Worm (Caenorhabditis elegans) whole organism, late embryonic: ENCODE results near the gene ssp-10.

Source experiments
- C08G9.2 ChIP-seq: sonication (generic microtip); optimal IDR thresholded peaks from 2 replicates; lab custom pipeline; 2016; ENCODE audit warnings: mild to moderate bottlenecking, missing genetic modification characterization, moderate library complexity, missing compliant biosample characterization
- K09A11.1 ChIP-seq: sonication (generic microtip); optimal IDR thresholded peaks from 2 replicates; lab custom pipeline; 2017; ENCODE audit warnings: antibody characterized with exemption, mild to moderate bottlenecking, missing genetic modification characterization, missing compliant biosample characterization; ENCODE audit not compliant: insufficient read depth
- ahr-1 ChIP-seq: sonication (generic microtip); optimal IDR thresholded peaks from 2 replicates; lab custom pipeline; 2016; ENCODE audit warnings: missing genetic modification characterization, missing compliant biosample characterization
- ceh-14 ChIP-seq: sonication (generic microtip); optimal IDR thresholded peaks from 2 replicates; lab custom pipeline; 2016; ENCODE audit warnings: missing genotype, missing genetic modification characterization, missing compliant biosample characterization
- ceh-22 ChIP-seq: sonication (generic microtip); optimal IDR thresholded peaks from 2 replicates; lab custom pipeline; 2017; ENCODE audit warnings: missing biosample characterization, missing genetic modification characterization
- ceh-24 ChIP-seq: sonication (generic microtip); optimal IDR thresholded peaks from 2 replicates; lab custom pipeline; 2016; ENCODE audit warnings: mild to moderate bottlenecking, missing genetic modification characterization, missing compliant biosample characterization
- ceh-31 ChIP-seq: sonication (generic microtip); optimal IDR thresholded peaks from 2 replicates; lab custom pipeline; 2016; ENCODE audit warnings: missing genetic modification characterization, missing compliant biosample characterization
- ceh-48 ChIP-seq: sonication (generic microtip); optimal IDR thresholded peaks from 2 replicates; lab custom pipeline; 2016; ENCODE audit warnings: missing genetic modification characterization, inconsistent platforms, missing compliant biosample characterization
- ceh-9 ChIP-seq: sonication (generic microtip); optimal IDR thresholded peaks from 2 replicates; lab custom pipeline; 2016; ENCODE audit warnings: mild to moderate bottlenecking, missing genetic modification characterization, inconsistent platforms, missing compliant biosample characterization
- dmd-4 ChIP-seq: sonication (generic microtip); optimal IDR thresholded peaks from 2 replicates; lab custom pipeline; 2016; ENCODE audit warnings: borderline replicate concordance, missing genetic modification characterization, missing compliant biosample characterization
- dve-1 ChIP-seq: sonication (generic microtip); optimal IDR thresholded peaks from 2 replicates; lab custom pipeline; 2017; ENCODE audit warnings: antibody characterized with exemption, mild to moderate bottlenecking, missing genetic modification characterization, missing compliant biosample characterization
- elt-2 ChIP-seq: sonication (generic microtip); optimal IDR thresholded peaks from 2 replicates; lab custom pipeline; 2016; ENCODE audit warnings: missing genetic modification reagents, missing genetic modification characterization, missing compliant biosample characterization
- ets-4 ChIP-seq: sonication (generic microtip); optimal IDR thresholded peaks from 2 replicates; lab custom pipeline; 2016; ENCODE audit warnings: missing genetic modification characterization, missing compliant biosample characterization
- eyg-1 ChIP-seq: sonication (generic microtip); optimal IDR thresholded peaks from 2 replicates; lab custom pipeline; 2016; ENCODE audit warnings: missing genotype, missing genetic modification characterization, missing compliant biosample characterization
- fkh-10 ChIP-seq: fragments of 150-350 bp; optimal IDR thresholded peaks from 2 replicates; lab custom pipeline; 2014; ENCODE audit warnings: missing biosample characterization, missing genetic modification reagents, missing genetic modification characterization
- hlh-13 ChIP-seq: fragments of 200-800 bp; sonication (Bioruptor generic); optimal IDR thresholded peaks from 2 replicates; lab custom pipeline; 2018; ENCODE audit warnings: mild to moderate bottlenecking, missing genetic modification characterization, missing compliant biosample characterization
- hlh-30 ChIP-seq: sonication (generic microtip); optimal IDR thresholded peaks from 2 replicates; lab custom pipeline; 2017; ENCODE audit warnings: antibody characterized with exemption, missing genetic modification characterization, missing compliant biosample characterization; ENCODE audit not compliant: insufficient read depth
- hlh-6 ChIP-seq: sonication (generic microtip); optimal IDR thresholded peaks from 2 replicates; lab custom pipeline; 2016; ENCODE audit warnings: missing genotype, missing genetic modification characterization, missing compliant biosample characterization
- hlh-8 ChIP-seq: sonication (generic microtip); optimal IDR thresholded peaks from 2 replicates; lab custom pipeline; 2016; ENCODE audit warnings: missing genotype, missing genetic modification characterization, missing compliant biosample characterization
- lin-11 ChIP-seq: fragments of 200-800 bp; sonication (Bioruptor generic); optimal IDR thresholded peaks from 2 replicates; lab custom pipeline; 2018; ENCODE audit warnings: mild to moderate bottlenecking, missing genetic modification characterization, missing compliant biosample characterization
- madf-2 ChIP-seq: sonication (generic microtip); optimal IDR thresholded peaks from 2 replicates; lab custom pipeline; 2017; ENCODE audit warnings: missing genetic modification characterization, missing compliant biosample characterization
- mec-3 ChIP-seq: sonication (generic microtip); optimal IDR thresholded peaks from 2 replicates; lab custom pipeline; 2016; ENCODE audit warnings: borderline replicate concordance, missing genetic modification characterization, missing compliant biosample characterization
- npax-4 ChIP-seq: sonication (generic microtip); optimal IDR thresholded peaks from 2 replicates; lab custom pipeline; 2016; ENCODE audit warnings: missing genetic modification characterization, missing compliant biosample characterization
- pag-3 ChIP-seq: sonication (generic microtip); optimal IDR thresholded peaks from 2 replicates; lab custom pipeline; 2016; ENCODE audit warnings: missing compliant biosample characterization, missing genetic modification characterization, borderline replicate concordance
- pat-9 ChIP-seq: fragments of 200-800 bp; sonication (Bioruptor generic); optimal IDR thresholded peaks from 2 replicates; lab custom pipeline; 2018; ENCODE audit warnings: mild to moderate bottlenecking, missing genetic modification characterization, moderate library complexity, missing compliant biosample characterization
- pax-1 ChIP-seq: fragments of 150-350 bp; optimal IDR thresholded peaks from 2 replicates; lab custom pipeline; 2014; ENCODE audit warnings: missing biosample characterization, missing genetic modification characterization
- pha-2 ChIP-seq: sonication (generic microtip); optimal IDR thresholded peaks from 2 replicates; lab custom pipeline; 2017; ENCODE audit warnings: mild to moderate bottlenecking, missing genetic modification characterization, missing compliant biosample characterization
- pqm-1 ChIP-seq: sonication (generic microtip); optimal IDR thresholded peaks from 2 replicates; lab custom pipeline; 2016; ENCODE audit warnings: missing genetic modification characterization, missing compliant biosample characterization
- rnt-1 ChIP-seq: sonication (generic microtip); optimal IDR thresholded peaks from 2 replicates; lab custom pipeline; 2016; ENCODE audit warnings: missing genetic modification characterization, missing compliant biosample characterization
- sdc-2 ChIP-seq: sonication (generic microtip); optimal IDR thresholded peaks from 2 replicates; lab custom pipeline; 2016; ENCODE audit warnings: missing genotype, missing genetic modification characterization, missing compliant biosample characterization
- sox-2 ChIP-seq: fragments of 200-800 bp; sonication (Bioruptor generic); IDR thresholded peaks from 2 replicates; pipeline ENCODE4 v1.3.6; 2022; ENCODE audit warnings: missing genetic modification reagents, missing genetic modification characterization, missing compliant biosample characterization
- sox-4 ChIP-seq: sonication (generic microtip); optimal IDR thresholded peaks from 2 replicates; lab custom pipeline; 2017; ENCODE audit warnings: mild to moderate bottlenecking, missing genetic modification characterization, inconsistent platforms, missing compliant biosample characterization
- syd-9 ChIP-seq: sonication (generic microtip); optimal IDR thresholded peaks from 2 replicates; lab custom pipeline; 2016; ENCODE audit warnings: mild to moderate bottlenecking, missing genetic modification characterization, moderate library complexity, missing compliant biosample characterization
- tbx-2 ChIP-seq: sonication (generic microtip); optimal IDR thresholded peaks from 2 replicates; lab custom pipeline; 2016; ENCODE audit warnings: missing genetic modification characterization, missing compliant biosample characterization
- tbx-7 ChIP-seq: sonication (generic microtip); optimal IDR thresholded peaks from 2 replicates; lab custom pipeline; 2016; ENCODE audit warnings: missing genotype, missing genetic modification characterization, missing compliant biosample characterization
- ztf-16 ChIP-seq: sonication (generic microtip); optimal IDR thresholded peaks from 2 replicates; lab custom pipeline; 2017; ENCODE audit warnings: missing genetic modification characterization, missing compliant biosample characterization

The ssp-10 gene

DNA sequence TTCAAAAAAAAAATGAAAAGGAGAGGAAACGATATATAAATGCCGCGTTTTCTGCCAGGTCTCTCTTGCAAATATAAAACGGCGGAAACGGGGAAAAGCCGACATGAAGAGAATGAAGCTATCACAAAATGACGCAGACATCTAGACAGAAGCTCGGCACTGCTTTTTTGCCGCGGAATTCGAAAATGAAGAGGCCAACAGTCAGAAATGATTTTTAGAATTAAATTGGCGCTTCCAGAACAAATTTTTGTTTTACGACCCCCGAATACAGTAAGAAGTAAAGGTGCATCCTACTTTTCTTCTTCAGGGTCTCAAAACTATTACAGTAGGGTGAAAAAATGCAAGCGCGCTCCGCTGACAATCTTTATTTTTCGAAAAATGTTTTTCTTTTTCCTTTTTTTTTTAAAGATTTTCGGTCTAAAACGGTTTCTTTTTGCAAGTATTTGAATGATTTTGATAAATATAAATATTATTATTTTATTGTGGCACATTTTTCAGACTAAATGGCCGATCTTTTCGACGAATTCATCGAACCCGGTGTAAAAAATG is 25.6 kb downstream of the ssp-10 start, which contains the start of gene mtr-4:
Gene mtr-4 (plus strand): TSS at position 499 of the 549 bp plus-strand sequence.
- TF ChIP-seq ahr-1, result no peak
- no peak for TF ChIP-seq tbx-7 (tag; lab: Kevin White, UChicago)
- no peak for TF ChIP-seq pax-1
- no peak for TF ChIP-seq ceh-9 (tag; lab: Kevin White, UChicago)
- TF ChIP-seq syd-9 (tag; lab: Kevin White, UChicago), result no peak

DNA sequence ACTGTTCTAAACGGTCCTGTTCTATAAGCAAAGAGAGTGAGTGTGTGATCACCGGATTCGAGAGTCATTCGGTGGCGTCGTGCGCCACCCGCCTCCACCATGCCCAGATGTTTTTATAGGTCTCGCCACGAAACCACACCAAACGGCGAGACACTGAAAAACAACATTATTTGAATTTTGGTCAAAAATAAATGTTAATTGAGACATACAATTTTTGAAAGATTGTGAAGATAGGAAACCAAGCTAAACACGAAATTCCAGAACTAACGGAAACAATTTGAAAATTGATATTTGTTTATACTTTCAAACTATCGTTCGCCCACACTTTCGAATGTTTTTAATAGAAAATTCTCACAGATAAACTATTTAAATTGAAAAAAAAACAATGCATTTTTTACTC is 26.4 kb downstream of the ssp-10 start, which contains the start of gene catp-6:
Gene catp-6 (minus strand): TSS at position 101 of the 400 bp plus-strand sequence.
- TF ChIP-seq pag-3 (tag; lab: Kevin White, UChicago) (no peak), sox-4 (tag; lab: Kevin White, UChicago) (no peak), C08G9.2 (tag; lab: Kevin White, UChicago) (no peak), pat-9 (no peak), ets-4 (tag; lab: Kevin White, UChicago) (no peak), dmd-4 (tag; lab: Kevin White, UChicago) (no peak), K09A11.1 (no peak), ceh-9 (tag; lab: Kevin White, UChicago) (no peak), hlh-8 (tag; lab: Kevin White, UChicago) (no peak), ceh-24 (tag; lab: Kevin White, UChicago) (no peak), eyg-1 (tag; lab: Kevin White, UChicago) (no peak), rnt-1 (tag; lab: Kevin White, UChicago) (no peak), fkh-10 (GFP tag; lab: Kevin White, UChicago) (no peak), pqm-1 (tag; lab: Kevin White, UChicago) (no peak)

DNA sequence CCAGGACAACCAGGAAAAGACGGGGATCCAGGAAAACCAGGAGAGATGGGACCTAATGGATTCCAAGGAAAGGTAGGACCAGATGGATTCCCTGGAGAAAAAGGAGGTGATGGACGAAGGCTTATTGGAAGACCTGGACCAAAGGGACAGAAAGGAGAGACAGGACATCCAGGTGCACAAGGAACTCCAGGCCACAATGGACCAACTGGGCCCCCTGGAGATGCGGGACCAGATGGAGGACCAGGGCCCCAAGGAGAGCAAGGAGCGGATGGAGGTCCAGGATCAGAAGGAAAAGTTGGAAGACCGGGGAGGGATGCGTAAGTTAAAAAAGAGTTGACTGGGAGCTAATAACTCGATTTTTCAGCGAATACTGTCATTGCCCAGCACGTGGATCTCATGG is 28.2 kb downstream of the ssp-10 start:
- peak; percentile 9 for TF ChIP-seq C08G9.2 (tag; lab: Kevin White, UChicago)
- no peak for TF ChIP-seq pha-2 (tag; lab: Kevin White, UChicago)

DNA sequence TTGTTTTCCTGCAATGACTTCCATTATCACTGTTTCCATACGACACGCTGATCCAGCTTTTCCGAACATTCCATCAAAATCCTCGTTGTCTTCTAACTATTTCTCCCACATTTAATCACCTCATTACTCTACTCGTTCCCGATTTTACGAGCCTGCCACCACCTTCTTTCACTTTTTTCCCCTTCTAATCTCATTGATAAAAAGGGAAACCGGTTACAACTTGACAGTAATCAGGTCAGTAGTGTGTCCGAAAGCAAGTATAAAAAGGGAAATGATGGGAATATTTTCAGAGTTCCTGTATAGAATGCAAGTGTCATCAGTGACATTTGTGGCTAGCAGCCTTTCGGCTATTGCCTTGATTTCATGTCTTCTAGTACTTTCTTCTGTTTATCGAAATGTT is 29.2 kb downstream of the ssp-10 start, which contains the start of gene col-123:
Gene col-123 (plus strand): TSS at position 301 of the 400 bp plus-strand sequence.
- TF ChIP-seq ceh-22 (no peak), mec-3 (no peak), elt-2 (tag; lab: Kevin White, UChicago) (no peak), hlh-30 (no peak), ceh-48 (tag; lab: Kevin White, UChicago) (no peak), ceh-9 (tag; lab: Kevin White, UChicago) (no peak), lin-11 (tag; lab: Kevin White, UChicago) (no peak), ztf-16 (tag; lab: Kevin White, UChicago) (no peak), hlh-13 (GFP tag; lab: Kevin White, UChicago) (no peak)
- TF ChIP-seq, all 69 proteins: peak for 0

DNA sequence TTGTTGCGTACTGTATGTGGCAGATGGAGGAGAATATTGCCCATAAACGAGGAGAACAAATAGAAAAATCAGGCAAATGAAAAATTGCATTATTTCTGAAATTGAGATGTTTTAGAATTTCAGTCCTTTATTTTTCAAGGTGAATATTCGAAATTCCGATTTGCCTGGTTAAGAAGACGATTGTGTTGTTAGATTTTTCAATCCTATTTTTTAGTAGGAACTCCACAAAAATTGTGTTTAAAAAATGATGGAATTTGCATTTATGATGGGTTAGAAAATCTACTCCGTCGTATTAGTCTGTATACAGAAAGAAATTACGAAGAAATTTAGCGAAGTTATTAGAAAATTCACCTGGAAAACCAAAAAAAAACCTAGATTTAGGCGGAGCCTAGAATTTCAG is 35.4 kb downstream of the ssp-10 start, which contains the start of gene egl-20:
Gene egl-20 (minus strand): TSS at position 101 of the 400 bp plus-strand sequence.
- no peak for TF ChIP-seq hlh-6 (tag; lab: Kevin White, UChicago)
- TF ChIP-seq ceh-14, result no peak
- no peak for TF ChIP-seq npax-4 (tag; lab: Kevin White, UChicago)
- no peak for TF ChIP-seq pag-3 (tag; lab: Kevin White, UChicago)
- TF ChIP-seq K09A11.1, result no peak
- TF ChIP-seq fkh-10 (GFP tag; lab: Kevin White, UChicago), result no peak
- no peak for TF ChIP-seq tbx-2
- TF ChIP-seq sox-2 (GFP tag; lab: Robert Waterston, UW), result no peak
- TF ChIP-seq dve-1 (tag; lab: Kevin White, UChicago), result no peak
- no peak for TF ChIP-seq ztf-16 (tag; lab: Kevin White, UChicago)
- TF ChIP-seq ceh-31 (tag; lab: Kevin White, UChicago), result no peak
- TF ChIP-seq hlh-8 (tag; lab: Kevin White, UChicago), result no peak
- no peak for TF ChIP-seq madf-2 (tag; lab: Kevin White, UChicago)
- no peak for TF ChIP-seq sdc-2
